Fruit fly (Drosophila melanogaster): ENCODE data around the gene Eogt.

Eogt gene

dm6 chr2L:2394872-2395271 is 14.0 kb downstream of the Eogt start (continued):
- TF ChIP-seq CG2199 (GFP tag; IDR thresholded peaks at IDR 0.05) (no peak), chif (GFP tag; optimal IDR thresholded peaks at IDR 0.05) (no peak), C15 (GFP tag; IDR thresholded peaks at IDR 0.05) (no peak), tap (tag; optimal IDR thresholded peaks at IDR 0.05) (no peak), pho (GFP tag; optimal IDR thresholded peaks at IDR 0.05) (no peak), ATbp (GFP tag; optimal IDR thresholded peaks at IDR 0.05) (peak; percentile 3), pb (GFP tag; optimal IDR thresholded peaks at IDR 0.05) (no peak), pum (GFP tag; optimal IDR thresholded peaks at IDR 0.05) (no peak), fd3F (GFP tag; optimal IDR thresholded peaks at IDR 0.05) (no peak), Adf1 (GFP tag; IDR thresholded peaks at IDR 0.05) (no peak), bcd (GFP tag; optimal IDR thresholded peaks at IDR 0.05) (no peak), Awh (GFP tag; IDR thresholded peaks at IDR 0.05) (no peak), Hmx (GFP tag; optimal IDR thresholded peaks at IDR 0.05) (no peak), CG7963 (GFP tag; IDR thresholded peaks at IDR 0.05; ENCODE audit: partially characterized antibody) (no peak), ind (GFP tag; optimal IDR thresholded peaks at IDR 0.05) (no peak), CG8765 (GFP tag; IDR thresholded peaks at IDR 0.05) (no peak), CG17568 (GFP tag; optimal IDR thresholded peaks at IDR 0.05) (no peak), sug (tag; optimal IDR thresholded peaks at IDR 0.05) (no peak), Mad (GFP tag; optimal IDR thresholded peaks at IDR 0.05) (no peak), CG3847 (GFP tag; IDR thresholded peaks at IDR 0.05) (no peak), CG11723 (GFP tag; optimal IDR thresholded peaks at IDR 0.05) (no peak), eve (GFP tag; optimal IDR thresholded peaks at IDR 0.05) (no peak)

- TF ChIP-seq tin (GFP tag; optimal IDR thresholded peaks at IDR 0.05) (peak; percentile 17), tgo (GFP tag; IDR thresholded peaks at IDR 0.05) (no peak), H2.0 (GFP tag; IDR thresholded peaks at IDR 0.05) (0 out of 2 replicates have a peak, but pooled peaks have one; percentile 11), sisA (GFP tag; IDR thresholded peaks at IDR 0.05) (peak; percentile 46; the same call in 1 of the 2 replicates), Sry-δ (GFP tag; optimal IDR thresholded peaks at IDR 0.05) (no peak), pho (GFP tag; optimal IDR thresholded peaks at IDR 0.05) (no peak), CG8089 (GFP tag; optimal IDR thresholded peaks at IDR 0.05) (no peak), dmrt99B (tag; optimal IDR thresholded peaks at IDR 0.05) (peak; percentile 49), Bdp1 (GFP tag; optimal IDR thresholded peaks at IDR 0.05) (no peak), ab (GFP tag; optimal IDR thresholded peaks at IDR 0.05) (no peak), row (GFP tag; IDR thresholded peaks at IDR 0.05) (peak; percentile 32; the same call in 1 of the 3 replicates), ATbp (GFP tag; optimal IDR thresholded peaks at IDR 0.05) (no peak), Ptx1 (GFP tag; IDR thresholded peaks at IDR 0.05) (no peak), usp (GFP tag; optimal IDR thresholded peaks at IDR 0.05) (no peak), CG30431 (GFP tag; optimal IDR thresholded peaks at IDR 0.05) (no peak), dpn (GFP tag; optimal IDR thresholded peaks at IDR 0.05) (peak in 1 of 2 experiments; percentile 7), Hmr (GFP tag; optimal IDR thresholded peaks at IDR 0.05) (no peak), fd96Cb (tag; optimal IDR thresholded peaks at IDR 0.05) (peak; percentile 5), Xrp1 (GFP tag; IDR thresholded peaks at IDR 0.05) (peak; percentile 24; the same call in 1 of the 2 replicates), Xbp1 (GFP tag; optimal IDR thresholded peaks at IDR 0.05) (peak; percentile 9), CG7839 (tag; optimal IDR thresholded peaks at IDR 0.05) (peak; percentile 14), lov (optimal IDR thresholded peaks at IDR 0.05) (no peak), lov (GFP tag; IDR thresholded peaks at IDR 0.05) (no peak), CG14050 (GFP tag; IDR thresholded peaks at IDR 0.05) (0 out of 3 replicates have a peak, but pooled peaks have one; percentile 16), Hey (tag; optimal IDR thresholded peaks at IDR 0.05) (peak; percentile 49), CG10979 (tag; optimal IDR thresholded peaks at IDR 0.05) (peak; percentile 42), CG11504 (tag; optimal IDR thresholded peaks at IDR 0.05) (peak; percentile 36), ems (GFP tag; optimal IDR thresholded peaks at IDR 0.05) (no peak), Ets65A (GFP tag) (peak; percentile 66), Bteb2 (GFP tag; optimal IDR thresholded peaks at IDR 0.05) (no peak), gem (tag; optimal IDR thresholded peaks at IDR 0.05) (peak; percentile 10), onecut (GFP tag; IDR thresholded peaks at IDR 0.05) (peak; percentile 21; the same call in 1 of the 2 replicates), Mad (GFP tag; optimal IDR thresholded peaks at IDR 0.05) (no peak), CG4854 (GFP tag; optimal IDR thresholded peaks at IDR 0.05) (no peak)
These were observed 16.2 kb downstream of the Eogt start for dm6 chr2L:2397080-2397479.

All from whole organism, embryonic.